Worm (Caenorhabditis elegans): ENCODE results near the gene ins-7.

Gene ins-7

ce11 chrIV:9671001-9671652 lies 11.5 kb downstream of the ins-7 start (continued):
- peak; percentile 24; the same call in 1 of the 2 replicates for TF ChIP-seq hmg-1.2 (GFP tag; IDR thresholded peaks at IDR 0.05)
- TF ChIP-seq pha-4 (tag; optimal IDR thresholded peaks at IDR 0.05) = peak; percentile 76
- TF ChIP-seq ccch-3 (GFP tag; optimal IDR thresholded peaks at IDR 0.05) = no peak
- peak; percentile 37 for TF ChIP-seq F23B12.7 (tag; optimal IDR thresholded peaks at IDR 0.05; ENCODE audit: insufficient read depth)
- TF ChIP-seq B0261.1 (tag; optimal IDR thresholded peaks at IDR 0.05) = no peak
- TF ChIP-seq unc-62 (GFP tag; optimal IDR thresholded peaks at IDR 0.05) = no peak
- no peak for TF ChIP-seq F22D6.2 (tag; optimal IDR thresholded peaks at IDR 0.05)
- peak; percentile 20 for TF ChIP-seq tlf-1 (GFP tag; optimal IDR thresholded peaks at IDR 0.05)
- TF ChIP-seq F39B2.1 (GFP tag; IDR thresholded peaks at IDR 0.05) = no peak
- TF ChIP-seq F49E8.2 (tag; optimal IDR thresholded peaks at IDR 0.05; ENCODE audit: insufficient read depth) = no peak
- no peak for TF ChIP-seq cebp-1 (GFP tag; IDR thresholded peaks at IDR 0.05)
- TF ChIP-seq cebp-1 (tag; optimal IDR thresholded peaks at IDR 0.05) = peak; percentile 74
- TF ChIP-seq nhr-80 (tag; optimal IDR thresholded peaks at IDR 0.05) = peak; percentile 88
- no peak for TF ChIP-seq T26A5.8 (tag; optimal IDR thresholded peaks at IDR 0.05)
- TF ChIP-seq B0336.3 (GFP tag; IDR thresholded peaks at IDR 0.05) = no peak
- TF ChIP-seq ets-4 (GFP tag; optimal IDR thresholded peaks at IDR 0.05) = no peak
- TF ChIP-seq gei-17 (GFP tag; optimal IDR thresholded peaks at IDR 0.05) = no peak
- peak; percentile 35 for TF ChIP-seq attf-5 (GFP tag; optimal IDR thresholded peaks at IDR 0.05)
- TF ChIP-seq sptf-2 (GFP tag; optimal IDR thresholded peaks at IDR 0.05) = no peak
- no peak for TF ChIP-seq aptf-3 (GFP tag; IDR thresholded peaks at IDR 0.05)
- TF ChIP-seq ztf-26 (tag; optimal IDR thresholded peaks at IDR 0.05) = no peak
- TF ChIP-seq lin-35 (GFP tag; optimal IDR thresholded peaks at IDR 0.05) = peak in 1 of 3 experiments; percentile 10

ce11 chrIV:9669969-9670368 lies 12.7 kb downstream of the ins-7 start:
- TF ChIP-seq Y53G8AR.9 (GFP tag; conservative IDR thresholded peaks at IDR 0.05) (no peak), madf-3 (GFP tag; IDR thresholded peaks at IDR 0.05) (no peak), mxl-1 (tag; optimal IDR thresholded peaks at IDR 0.05) (no peak), efl-1 (GFP tag; optimal IDR thresholded peaks at IDR 0.05) (no peak), ets-4 (GFP tag; optimal IDR thresholded peaks at IDR 0.05) (no peak), B0336.3 (GFP tag; IDR thresholded peaks at IDR 0.05) (0 out of 2 replicates have a peak, but pooled peaks have one; percentile 32), F52B5.7 (tag; optimal IDR thresholded peaks at IDR 0.05) (no peak), Y67H2A.10 (GFP tag; conservative IDR thresholded peaks at IDR 0.05) (no peak), lsl-1 (GFP tag; optimal IDR thresholded peaks at IDR 0.05) (no peak), aptf-2 (GFP tag; conservative IDR thresholded peaks at IDR 0.05) (no peak), madf-6 (GFP tag; IDR thresholded peaks at IDR 0.05) (no peak), cebp-1 (GFP tag; IDR thresholded peaks at IDR 0.05) (no peak), cebp-1 (tag; optimal IDR thresholded peaks at IDR 0.05) (peak; percentile 36), snpc-3.4 (tag; optimal IDR thresholded peaks at IDR 0.05) (no peak), F57A8.1 (GFP tag; optimal IDR thresholded peaks at IDR 0.05) (no peak), lin-26 (GFP tag; IDR thresholded peaks at IDR 0.05) (peak; percentile 62; the same call in 1 of the 2 replicates), nhr-90 (tag; optimal IDR thresholded peaks at IDR 0.05) (no peak), hmg-1.2 (GFP tag; IDR thresholded peaks at IDR 0.05) (peak; percentile 64), somi-1 (GFP tag; optimal IDR thresholded peaks at IDR 0.05) (peak; percentile 31), lin-40 (tag; optimal IDR thresholded peaks at IDR 0.05) (peak; percentile 37), F10E7.11 (tag; optimal IDR thresholded peaks at IDR 0.05) (no peak), gei-17 (GFP tag; optimal IDR thresholded peaks at IDR 0.05) (no peak), tbx-9 (tag; optimal IDR thresholded peaks at IDR 0.05; ENCODE audit: borderline replicate concordance) (no peak), zfh-2 (GFP tag; conservative IDR thresholded peaks at IDR 0.05) (no peak), nhr-179 (tag; optimal IDR thresholded peaks at IDR 0.05) (no peak), him-1 (tag; optimal IDR thresholded peaks at IDR 0.05) (no peak), attf-3 (GFP tag; conservative IDR thresholded peaks at IDR 0.05) (no peak), ceh-27 (GFP tag; optimal IDR thresholded peaks at IDR 0.05) (peak; percentile 45), snpc-1.3 (tag; optimal IDR thresholded peaks at IDR 0.05; ENCODE audit: insufficient read depth) (no peak), attf-5 (GFP tag; optimal IDR thresholded peaks at IDR 0.05) (peak; percentile 13), pbrm-1 (GFP tag; IDR thresholded peaks at IDR 0.05) (no peak), ztf-26 (tag; optimal IDR thresholded peaks at IDR 0.05) (peak; percentile 12)

Data from whole organism, young adult.